Worm (Caenorhabditis elegans): Measurements from ENCODE around the gene dyf-18.

DNA sequence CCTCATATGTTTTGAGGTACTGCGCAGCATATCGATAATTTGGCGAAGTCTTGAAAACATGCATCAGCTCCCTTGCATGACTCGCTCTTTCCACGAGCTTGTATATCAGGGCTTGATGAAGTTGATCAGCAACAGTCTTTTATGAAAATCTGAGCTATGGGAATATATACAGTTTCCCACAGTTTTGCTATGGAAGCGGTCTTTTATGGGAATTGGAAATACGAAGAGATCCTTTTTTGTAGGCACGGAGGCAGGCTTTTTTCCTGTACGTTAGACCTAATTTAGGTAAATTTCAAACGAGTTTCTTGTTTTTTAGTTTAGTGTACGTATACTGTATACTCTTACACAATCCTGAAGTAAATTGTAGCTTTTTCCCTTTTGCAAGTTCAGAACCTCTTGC is 45.1 kb downstream of the dyf-18 start, which contains the start of gene T12A7.9:
- TF ChIP-seq nhr-25 (tag; optimal IDR thresholded peaks at IDR 0.05) (no peak), nhr-12 (tag; optimal IDR thresholded peaks at IDR 0.05) (no peak)
